Fruit fly (Drosophila melanogaster) whole organism, embryonic: ENCODE measurements around the gene D1.
A peak's percentile ranks its signal among the peaks of the same experiment; 100 is the strongest.

Source experiments
- CG10209 ChIP-seq: fragments of 200-800 bp; sonication (Bioruptor generic); optimal IDR thresholded peaks from 3 replicates; lab custom pipeline; 2017; ENCODE audit warnings: missing biosample characterization, mild to moderate bottlenecking, missing genetic modification characterization, missing genetic modification reagents
- CG1024 ChIP-seq: fragments of 200-800 bp; sonication (Bioruptor generic); IDR thresholded peaks from 2 replicates; pipeline ENCODE4 v1.3.6; 2022; ENCODE audit warnings: missing biosample characterization, missing genetic modification characterization
- CG11504 ChIP-seq: fragments of 200-800 bp; sonication (Bioruptor generic); optimal IDR thresholded peaks from 3 replicates; lab custom pipeline; 2019; ENCODE audit warnings: missing biosample characterization, mild to moderate bottlenecking, missing genetic modification characterization, moderate library complexity
- CG1647 ChIP-seq: fragments of 200-800 bp; sonication (Bioruptor generic); optimal IDR thresholded peaks from 3 replicates; lab custom pipeline; 2016; ENCODE audit warnings: missing biosample characterization, missing genetic modification characterization
- CG16815 ChIP-seq: fragments of 200-800 bp; sonication (Bioruptor generic); optimal IDR thresholded peaks from 3 replicates; lab custom pipeline; 2017; ENCODE audit warnings: missing biosample characterization, mild to moderate bottlenecking, missing genetic modification characterization
- CG2116 ChIP-seq: fragments of 200-800 bp; sonication (Bioruptor generic); optimal IDR thresholded peaks from 3 replicates; lab custom pipeline; 2018; ENCODE audit warnings: missing biosample characterization, mild to moderate bottlenecking, missing genetic modification characterization
- CG2889 ChIP-seq: fragments of 200-800 bp; sonication (Bioruptor generic); IDR thresholded peaks from 3 replicates; pipeline ENCODE4 v1.3.6; 2022; ENCODE audit warnings: missing biosample characterization, missing genetic modification characterization
- CG34422 ChIP-seq: fragments of 200-800 bp; sonication (Bioruptor generic); IDR thresholded peaks from 3 replicates; pipeline ENCODE4 v1.3.6; 2022; ENCODE audit warnings: missing biosample characterization, missing genetic modification characterization
- D19B ChIP-seq: fragments of 200-800 bp; sonication (Bioruptor generic); optimal IDR thresholded peaks from 2 replicates; lab custom pipeline; 2017; ENCODE audit warnings: missing biosample characterization, mild to moderate bottlenecking, missing genetic modification characterization
- Doc2 ChIP-seq: fragments of 200-800 bp; sonication (Bioruptor generic); IDR thresholded peaks from 2 replicates; pipeline ENCODE4 v1.3.6; 2022; ENCODE audit warnings: missing biosample characterization, missing genetic modification characterization
- Hr39 ChIP-seq: fragments of >200 bp; optimal IDR thresholded peaks from 2 replicates; lab custom pipeline; 2017
- ap ChIP-seq: fragments of 200-800 bp; sonication (Bioruptor generic); IDR thresholded peaks from 2 replicates; pipeline ENCODE4 v1.3.6; 2022; ENCODE audit warnings: missing biosample characterization, missing genetic modification characterization
- crol ChIP-seq: fragments of 200-800 bp; sonication (Bioruptor generic); IDR thresholded peaks from 2 replicates; pipeline ENCODE4 v1.3.6; 2022; ENCODE audit warnings: missing biosample characterization, missing genetic modification characterization
- cwo ChIP-seq: fragments of 200-800 bp; sonication (Bioruptor generic); optimal IDR thresholded peaks from 3 replicates; lab custom pipeline; 2017; ENCODE audit warnings: missing biosample characterization, missing genetic modification characterization, mild to moderate bottlenecking, moderate library complexity, missing genetic modification reagents
- dmrt99B ChIP-seq: fragments of 200-800 bp; sonication (Bioruptor generic); optimal IDR thresholded peaks from 2 replicates; lab custom pipeline; 2018; ENCODE audit warnings: missing biosample characterization, mild to moderate bottlenecking, missing genetic modification characterization, moderate library complexity
- gcm2 ChIP-seq: fragments of 200-800 bp; sonication (Bioruptor generic); optimal IDR thresholded peaks from 2 replicates; lab custom pipeline; 2016; ENCODE audit warnings: missing biosample characterization, missing genetic modification characterization
- gem ChIP-seq: fragments of 200-800 bp; sonication (Bioruptor generic); optimal IDR thresholded peaks from 2 replicates; lab custom pipeline; 2019; ENCODE audit warnings: missing biosample characterization, mild to moderate bottlenecking, missing genetic modification characterization, moderate library complexity
- sens ChIP-seq: fragments of 200-800 bp; sonication (Bioruptor generic); peaks from one replicate; lab custom pipeline; 2016; ENCODE audit warnings: missing biosample characterization, missing genetic modification characterization
- sqz ChIP-seq: fragments of 200-800 bp; sonication (Bioruptor generic); optimal IDR thresholded peaks from 3 replicates; lab custom pipeline; 2018; ENCODE audit warnings: missing biosample characterization, mild to moderate bottlenecking, missing genetic modification characterization
- toy ChIP-seq: fragments of 200-800 bp; sonication (Bioruptor generic); IDR thresholded peaks from 2 replicates; pipeline ENCODE4 v1.3.6; 2022; ENCODE audit warnings: missing biosample characterization, missing genetic modification characterization

D1 gene

DNA sequence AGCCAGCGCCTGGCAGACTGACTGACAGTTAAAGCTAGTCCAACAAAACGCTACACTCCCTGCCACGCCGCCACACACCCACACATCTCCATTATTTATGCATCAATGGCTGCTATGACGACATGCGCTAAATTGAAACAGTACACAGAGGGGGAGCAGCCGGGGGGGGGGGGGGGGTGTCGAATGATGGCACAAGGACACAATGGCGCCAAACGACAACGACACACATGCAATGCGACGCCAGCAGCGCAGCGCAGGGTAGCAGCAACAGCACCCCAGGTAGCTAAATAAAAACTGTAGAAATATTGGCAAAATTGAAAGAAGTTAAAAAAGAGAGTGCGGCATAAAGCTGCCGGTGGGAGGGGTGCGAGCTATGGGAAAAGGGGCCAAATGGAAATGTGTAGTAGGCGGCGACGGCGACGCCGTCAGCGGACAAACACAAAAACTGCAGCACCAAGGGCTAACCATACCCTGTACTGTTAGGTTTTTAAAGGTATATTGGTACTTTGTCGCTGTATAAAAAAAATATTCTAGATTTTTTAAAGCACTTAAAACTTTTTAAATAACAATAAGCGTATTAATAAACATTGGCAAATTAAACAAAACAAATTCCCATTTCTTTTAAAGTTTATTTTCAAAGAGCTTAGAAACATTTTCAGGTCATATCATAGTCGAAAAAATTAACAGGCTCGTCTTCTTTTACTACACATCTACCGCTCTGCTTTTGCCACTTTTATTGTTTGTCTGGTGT lies 50.4 kb downstream of the D1 start:
- TF ChIP-seq sqz (GFP tag; lab: Kevin White, UChicago) (no peak), CG34422 (no peak), ap (GFP tag; lab: Robert Waterston, UW) (no peak), CG1647 (GFP tag; lab: Kevin White, UChicago) (no peak), CG2116 (no peak), dmrt99B (no peak), CG16815 (no peak), Doc2 (no peak), D19B (GFP tag; lab: Kevin White, UChicago) (peak; percentile 5), CG10209 (GFP tag; lab: Kevin White, UChicago) (no peak), CG1024 (no peak), CG11504 (tag; lab: Kevin White, UChicago) (peak; percentile 14), CG2889 (no peak), Hr39 (lab: Kevin White, UChicago) (peak; percentile 81), crol (GFP tag; lab: Robert Waterston, UW) (peak; percentile 51; the same call in 1 of the 2 replicates), toy (GFP tag; lab: Robert Waterston, UW) (no peak), gem (tag; lab: Kevin White, UChicago) (peak; percentile 24), gcm2 (GFP tag; lab: Kevin White, UChicago) (no peak), sens (GFP tag; lab: Kevin White, UChicago) (peak; percentile 38), cwo (no peak)
